Worm (Caenorhabditis elegans) whole organism, mixed stage, embryonic: Measurements from ENCODE around the gene F44B9.5.

ENCODE experiments used
- M03D4.4 ChIP-seq: sonication (generic microtip); optimal IDR thresholded peaks from 2 replicates; lab custom pipeline; 2017; ENCODE audit warnings: mild to moderate bottlenecking, missing genetic modification characterization, missing compliant biosample characterization
- blmp-1 ChIP-seq: fragments of 150-350 bp; optimal IDR thresholded peaks from 2 replicates; lab custom pipeline; 2014; ENCODE audit warnings: missing biosample characterization, missing genetic modification characterization
- cnd-1 ChIP-seq: fragments of 200-800 bp; sonication (Bioruptor generic); optimal IDR thresholded peaks from 2 replicates; lab custom pipeline; 2018; ENCODE audit warnings: mild to moderate bottlenecking, missing genetic modification characterization, missing compliant biosample characterization
- elt-1 ChIP-seq: sonication (generic microtip); optimal IDR thresholded peaks from 2 replicates; lab custom pipeline; 2017; ENCODE audit warnings: missing genetic modification characterization, mild to moderate bottlenecking, missing compliant biosample characterization, antibody characterized with exemption, moderate library complexity, borderline replicate concordance; ENCODE audit not compliant: insufficient read depth
- lin-13 ChIP-seq: fragments of 150-350 bp; optimal IDR thresholded peaks from 2 replicates; lab custom pipeline; 2014; ENCODE audit warnings: missing biosample characterization, missing genetic modification characterization
- lsy-2 ChIP-seq: fragments of 150-350 bp; optimal IDR thresholded peaks from 2 replicates; lab custom pipeline; 2014; ENCODE audit warnings: missing biosample characterization, missing genetic modification characterization
- mls-2 ChIP-seq: sonication (generic microtip); optimal IDR thresholded peaks from 2 replicates; lab custom pipeline; 2016; ENCODE audit warnings: mild to moderate bottlenecking, missing genetic modification characterization, moderate library complexity, missing compliant biosample characterization
- nhr-12 ChIP-seq: fragments of 150-350 bp; optimal IDR thresholded peaks from 2 replicates; lab custom pipeline; 2014; ENCODE audit warnings: missing biosample characterization, missing genetic modification characterization
- nhr-237 ChIP-seq: fragments of 150-350 bp; optimal IDR thresholded peaks from 2 replicates; lab custom pipeline; 2014; ENCODE audit warnings: missing biosample characterization, missing genetic modification characterization
- pha-4 ChIP-seq: fragments of 150-350 bp; optimal IDR thresholded peaks from 2 replicates; lab custom pipeline; 2018; ENCODE audit warnings: missing biosample characterization, missing genetic modification reagents, missing genetic modification characterization
- snpc-4 ChIP-seq: fragments of 150-350 bp; optimal IDR thresholded peaks from 2 replicates; lab custom pipeline; 2014; ENCODE audit warnings: missing biosample characterization, missing genetic modification characterization
- unc-62 ChIP-seq: fragments of 150-350 bp; optimal IDR thresholded peaks from 2 replicates; lab custom pipeline; 2014; ENCODE audit warnings: missing biosample characterization, missing genetic modification reagents, missing genetic modification characterization
- ztf-11 ChIP-seq: fragments of 150-350 bp; optimal IDR thresholded peaks from 2 replicates; lab custom pipeline; 2014; ENCODE audit warnings: missing biosample characterization, missing genetic modification characterization

- TF ChIP-seq nhr-237 (tag; lab: Kevin White, UChicago) (no peak), elt-1 (no peak), snpc-4 (tag; lab: Kevin White, UChicago) (no peak), cnd-1 (tag; lab: Kevin White, UChicago) (no peak), mls-2 (no peak), ztf-11 (no peak), nhr-12 (tag; lab: Kevin White, UChicago) (no peak), lsy-2 (tag; lab: Kevin White, UChicago) (no peak), unc-62 (GFP tag; lab: Kevin White, UChicago) (no peak), blmp-1 (tag; lab: Kevin White, UChicago) (no peak), lin-13 (tag; lab: Kevin White, UChicago) (no peak), pha-4 (no peak), M03D4.4 (tag; lab: Kevin White, UChicago) (no peak)
These were observed 715 bp upstream of the F44B9.5 start for ce11 chrIII:8017053-8017452.
